Worm (Caenorhabditis elegans) whole organism, L4/young adult: ENCODE results near the gene str-82.

ENCODE experiments used
- W03F9.2 ChIP-seq: fragments of 150-350 bp; optimal IDR thresholded peaks from 2 replicates; lab custom pipeline; 2014; ENCODE audit warnings: missing biosample characterization, missing genetic modification characterization
- dao-5 ChIP-seq: sonication (generic microtip); optimal IDR thresholded peaks from 2 replicates; lab custom pipeline; 2016; ENCODE audit warnings: missing genotype, missing genetic modification characterization, moderate library complexity, missing compliant biosample characterization
- him-1 ChIP-seq: sonication (generic microtip); optimal IDR thresholded peaks from 2 replicates; lab custom pipeline; 2016; ENCODE audit warnings: missing genotype, missing genetic modification reagents, missing genetic modification characterization, missing compliant biosample characterization

str-82 gene

ce11 chrV:3995838-3996237 lies 21.4 kb downstream of the str-82 start, which contains the start of gene srx-62:
srx-62 (minus strand) TSS chrV:3995938.
- TF ChIP-seq dao-5 (tag; lab: Kevin White, UChicago), result no peak

DNA sequence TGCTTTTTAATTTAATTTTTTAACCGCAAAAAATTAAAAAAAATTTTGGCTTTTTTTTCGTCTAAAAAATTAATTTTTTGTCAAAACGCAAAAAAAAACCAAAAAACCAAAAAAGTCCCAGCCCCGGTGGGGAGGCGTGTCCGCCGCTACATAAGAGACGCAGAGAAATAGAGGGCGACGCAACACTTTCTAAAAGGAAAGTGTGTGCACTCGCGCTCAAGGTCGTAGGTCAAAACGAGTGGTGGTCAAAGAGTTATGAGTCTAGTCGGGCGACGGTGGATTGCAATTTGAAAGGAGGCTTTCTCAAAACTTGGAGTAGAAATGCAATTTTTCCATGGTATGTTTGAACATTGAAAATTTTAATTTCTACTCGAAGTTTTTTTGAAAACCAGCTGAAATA lies 30.1 kb downstream of the str-82 start:
- TF ChIP-seq dao-5 (tag; lab: Kevin White, UChicago) (no peak), W03F9.2 (no peak), him-1 (tag; lab: Kevin White, UChicago) (no peak)

DNA sequence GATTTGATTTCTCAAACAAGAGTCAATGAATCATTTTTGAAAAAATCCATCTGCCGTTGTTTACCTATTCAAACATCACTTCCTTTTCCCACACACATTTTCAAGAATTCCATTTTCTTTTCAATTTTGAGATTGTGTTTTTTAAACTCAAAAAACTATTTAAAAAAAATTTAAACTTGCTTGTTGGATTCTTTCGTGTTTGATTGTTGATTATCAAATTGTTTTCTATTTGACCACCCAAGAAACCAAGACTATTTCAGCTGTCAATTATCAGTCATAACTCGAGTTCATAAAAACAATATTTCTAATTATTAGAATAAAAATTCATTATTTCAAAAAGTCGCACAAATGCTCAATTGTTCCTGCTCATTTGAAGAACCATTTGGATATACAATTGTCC lies 30.8 kb downstream of the str-82 start, which contains the start of gene srh-8:
Gene srh-8 (plus strand): TSS at position 301 of the 400 bp plus-strand sequence.
- TF ChIP-seq him-1 (tag; lab: Kevin White, UChicago), result no peak
- no peak for TF ChIP-seq W03F9.2
- TF ChIP-seq dao-5 (tag; lab: Kevin White, UChicago), result no peak

ce11 chrV:4007927-4008326 lies 33.5 kb downstream of the str-82 start, which contains the start of gene srh-7:
srh-7 (plus strand) TSS chrV:4008227.
- no peak for TF ChIP-seq dao-5 (tag; lab: Kevin White, UChicago)
- no peak for TF ChIP-seq W03F9.2
- no peak for TF ChIP-seq him-1 (tag; lab: Kevin White, UChicago)

- no peak for TF ChIP-seq dao-5 (tag; lab: Kevin White, UChicago)
- no peak for TF ChIP-seq him-1 (tag; lab: Kevin White, UChicago)
- no peak for TF ChIP-seq W03F9.2
Observed at ce11 chrV:4010170-4010569, 35.7 kb downstream of the str-82 start, which contains the start of gene srh-4. srh-4 (plus strand) TSS chrV:4010470.

ce11 chrV:4016780-4017179 lies 42.3 kb downstream of the str-82 start, which contains the start of gene srw-89:
srw-89 (plus strand) TSS chrV:4017080.
- no peak for TF ChIP-seq dao-5 (tag; lab: Kevin White, UChicago)
- no peak for TF ChIP-seq W03F9.2

DNA sequence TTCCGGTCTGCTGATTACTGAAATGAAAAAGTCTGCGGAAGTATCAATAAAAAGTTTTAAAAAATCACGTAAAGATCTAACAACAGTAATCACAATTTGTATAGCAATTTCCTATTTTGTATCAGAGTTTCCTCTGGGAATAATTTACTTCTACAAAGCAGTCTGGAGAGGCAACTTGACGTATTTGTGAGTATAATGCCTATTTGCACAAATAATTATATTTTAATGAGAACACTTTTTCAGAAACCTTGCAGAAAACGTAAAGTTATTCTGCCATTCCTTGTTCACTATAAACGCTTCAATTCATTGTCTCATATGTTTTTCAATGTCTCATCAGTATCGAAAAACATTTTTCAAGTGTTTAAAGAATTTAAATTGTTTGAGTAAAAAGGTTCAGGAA lies 44.1 kb downstream of the str-82 start:
- TF ChIP-seq W03F9.2 (no peak), dao-5 (tag; lab: Kevin White, UChicago) (no peak), him-1 (tag; lab: Kevin White, UChicago) (no peak)

DNA sequence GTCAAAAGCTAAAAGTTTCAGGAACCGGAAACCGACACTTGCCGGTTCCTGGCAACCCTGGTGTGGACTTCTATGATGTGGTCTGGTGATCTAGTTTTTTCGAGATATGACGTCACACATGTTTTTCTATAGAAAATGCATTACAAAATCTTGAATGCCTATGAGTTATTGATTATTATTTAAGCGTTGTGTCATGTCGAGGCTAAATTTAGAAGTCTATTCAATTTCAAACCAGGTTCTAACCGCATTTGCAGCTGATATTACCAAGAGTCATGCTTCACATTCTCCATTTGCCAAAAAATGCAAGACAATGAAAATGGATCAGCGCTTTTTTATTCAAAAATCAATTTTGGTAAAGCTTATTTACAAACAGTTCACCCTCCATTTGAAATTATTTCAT lies 44.7 kb downstream of the str-82 start, which contains the start of gene K09D9.3:
Gene K09D9.3 (plus strand): TSS at position 301 of the 400 bp plus-strand sequence.
- TF ChIP-seq dao-5 (tag; lab: Kevin White, UChicago), result no peak
- no peak for TF ChIP-seq him-1 (tag; lab: Kevin White, UChicago)
- TF ChIP-seq W03F9.2, result no peak

- no peak for TF ChIP-seq W03F9.2
- no peak for TF ChIP-seq him-1 (tag; lab: Kevin White, UChicago)
- no peak for TF ChIP-seq dao-5 (tag; lab: Kevin White, UChicago)
Observed at ce11 chrV:4021776-4022175, 47.3 kb downstream of the str-82 start, which contains the start of gene K09D9.14. K09D9.14 (minus strand) TSS chrV:4021876.

ce11 chrV:4022309-4022708 lies 47.8 kb downstream of the str-82 start, which contains the start of gene cyp-35A3:
cyp-35A3 (plus strand) TSS chrV:4022609.
- TF ChIP-seq dao-5 (tag; lab: Kevin White, UChicago) (no peak), W03F9.2 (no peak), him-1 (tag; lab: Kevin White, UChicago) (no peak)

- TF ChIP-seq dao-5 (tag; lab: Kevin White, UChicago) (no peak), W03F9.2 (no peak), him-1 (tag; lab: Kevin White, UChicago) (no peak)
Observed at ce11 chrV:4024777-4025176, 50.3 kb downstream of the str-82 start, which contains the start of gene K09D9.1. K09D9.1 (plus strand) TSS chrV:4025047.
